Worm (Caenorhabditis elegans): Measurements from ENCODE around the gene mrp-1.
A peak's percentile ranks its signal among the peaks of the same experiment; 100 is the strongest.

Gene mrp-1

DNA sequence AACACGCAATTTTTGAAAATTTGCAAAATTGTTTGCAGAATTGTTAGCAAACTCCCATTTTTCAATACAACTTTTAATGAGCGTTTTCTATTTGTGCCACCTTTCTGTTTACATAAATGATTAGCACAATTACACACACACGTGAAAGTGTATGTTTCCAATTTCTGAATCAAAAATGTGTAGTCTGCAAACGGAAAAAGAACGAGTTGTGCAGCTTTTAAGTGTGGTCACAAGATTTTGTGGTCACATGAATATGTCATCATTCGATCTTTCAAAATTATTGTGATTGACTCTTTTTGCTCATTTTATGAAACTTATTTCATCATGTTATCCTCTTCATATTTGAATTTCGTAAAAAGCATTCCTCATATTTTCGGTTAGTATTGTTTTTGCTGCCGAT, 13.0 kb upstream of the mrp-1 start:
- peak; percentile 65 for TF ChIP-seq ceh-8 (GFP tag; optimal IDR thresholded peaks at IDR 0.05)
- TF ChIP-seq nhr-85 (tag), result no peak
- TF ChIP-seq nhr-47 (tag; optimal IDR thresholded peaks at IDR 0.05), result peak; percentile 25
- peak in 1 of 2 experiments; percentile 27 for TF ChIP-seq mdl-1 (tag; optimal IDR thresholded peaks at IDR 0.05)
- peak; percentile 6 to 15 for TF ChIP-seq lsy-2 (tag; optimal IDR thresholded peaks at IDR 0.05)
- no peak for TF ChIP-seq efl-1 (optimal IDR thresholded peaks at IDR 0.05)
- peak in 1 of 2 experiments; percentile 60 for TF ChIP-seq efl-1 (GFP tag; optimal IDR thresholded peaks at IDR 0.05 in 1 of 2)
- TF ChIP-seq dsc-1 (tag; optimal IDR thresholded peaks at IDR 0.05), result peak; percentile 9
- TF ChIP-seq irx-1 (tag; optimal IDR thresholded peaks at IDR 0.05), result no peak
- TF ChIP-seq nhr-20 (tag; optimal IDR thresholded peaks at IDR 0.05), result peak; percentile 49
- peak; percentile 35 for TF ChIP-seq jun-1 (tag; optimal IDR thresholded peaks at IDR 0.05)
- peak; percentile 30 for TF ChIP-seq lir-3 (tag; optimal IDR thresholded peaks at IDR 0.05; ENCODE audit: poor library complexity)
- peak; percentile 73 for TF ChIP-seq lin-14 (GFP tag; optimal IDR thresholded peaks at IDR 0.05)
- peak; percentile 70 for TF ChIP-seq skn-1 (tag; optimal IDR thresholded peaks at IDR 0.05)
- TF ChIP-seq lin-35 (GFP tag; optimal IDR thresholded peaks at IDR 0.05), result peak in 1 of 2 experiments; percentile 45
- TF ChIP-seq egl-13 (tag; optimal IDR thresholded peaks at IDR 0.05), result peak; percentile 62
- TF ChIP-seq nhr-71 (tag; optimal IDR thresholded peaks at IDR 0.05), result peak; percentile 54
- no peak for TF ChIP-seq ceh-88 (GFP tag; IDR thresholded peaks at IDR 0.05)
- no peak for TF ChIP-seq ztf-4 (tag; optimal IDR thresholded peaks at IDR 0.05)
- no peak for TF ChIP-seq Y116A8C.19 (tag; optimal IDR thresholded peaks at IDR 0.05; ENCODE audit: borderline replicate concordance)
- TF ChIP-seq fkh-8 (tag; optimal IDR thresholded peaks at IDR 0.05), result peak; percentile 44
- peak; percentile 64 for TF ChIP-seq elt-2 (tag; optimal IDR thresholded peaks at IDR 0.05)
- peak; percentile 31 for TF ChIP-seq nhr-90 (tag; optimal IDR thresholded peaks at IDR 0.05; ENCODE audit: poor library complexity)

DNA sequence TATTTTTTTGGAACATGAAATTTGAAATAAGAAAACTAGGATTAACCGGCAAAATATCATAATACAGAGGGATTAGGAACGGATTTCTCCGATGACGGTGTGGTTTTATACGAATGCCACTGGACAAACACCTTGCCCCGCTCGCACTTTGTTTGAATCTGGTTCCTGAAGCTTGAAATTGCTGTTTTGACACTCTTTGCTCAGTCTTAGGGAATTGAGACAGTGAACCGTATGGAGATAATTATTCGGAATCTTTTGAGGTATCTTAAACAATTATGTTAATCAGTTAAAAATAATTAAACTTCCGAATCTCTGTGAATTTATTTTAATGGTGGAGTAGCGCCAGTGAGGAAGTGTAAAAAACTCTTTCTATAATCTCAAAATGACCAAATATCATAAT, 11.8 kb upstream of the mrp-1 start, which contains the start of gene F13C5.3:
F13C5.3 (minus strand) TSS at position 101 of the 400 bp plus-strand sequence.
- no peak for TF ChIP-seq C34B4.2 (tag; optimal IDR thresholded peaks at IDR 0.05)
- TF ChIP-seq egl-13 (tag; optimal IDR thresholded peaks at IDR 0.05), result no peak
- no peak for TF ChIP-seq fkh-4 (tag; optimal IDR thresholded peaks at IDR 0.05; ENCODE audit: borderline replicate concordance)
- no peak for TF ChIP-seq ceh-8 (GFP tag; optimal IDR thresholded peaks at IDR 0.05)

DNA sequence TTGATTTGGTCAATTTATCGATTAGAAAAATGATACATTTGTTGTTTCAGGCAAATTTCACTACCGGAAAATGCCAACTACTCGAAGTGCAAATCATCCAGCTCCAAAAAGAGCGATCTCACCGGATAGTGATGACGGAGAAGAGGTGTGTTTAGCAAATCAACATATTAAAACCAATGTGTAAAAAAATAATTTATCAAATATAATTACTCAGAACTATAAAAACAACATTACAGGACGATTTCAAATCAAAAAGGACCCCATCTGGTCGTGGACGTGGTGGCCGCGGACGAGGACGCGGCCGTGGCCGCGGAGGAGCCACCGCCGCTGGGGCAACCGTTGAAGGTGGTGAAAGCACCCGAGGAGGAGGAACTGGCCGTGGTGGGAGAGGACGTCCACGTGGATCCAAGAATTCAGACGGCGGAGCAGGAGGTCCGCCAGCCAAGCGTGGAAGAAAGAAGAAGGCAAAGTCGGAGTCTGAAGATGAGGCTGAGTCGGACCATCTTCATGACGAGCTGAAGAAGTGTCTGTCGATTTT, 6.3 kb upstream of the mrp-1 start, which contains the start of gene F13C5.2:
F13C5.2 (plus strand) TSS at position 51 of the 538 bp plus-strand sequence.
- TF ChIP-seq alr-1 (tag; optimal IDR thresholded peaks at IDR 0.05; ENCODE audit: borderline replicate concordance) (no peak), unc-86 (tag; optimal IDR thresholded peaks at IDR 0.05) (no peak), nhr-77 (tag; optimal IDR thresholded peaks at IDR 0.05) (no peak), nhr-85 (tag) (peak; percentile 34), ceh-8 (GFP tag; optimal IDR thresholded peaks at IDR 0.05) (peak; percentile 56)

DNA sequence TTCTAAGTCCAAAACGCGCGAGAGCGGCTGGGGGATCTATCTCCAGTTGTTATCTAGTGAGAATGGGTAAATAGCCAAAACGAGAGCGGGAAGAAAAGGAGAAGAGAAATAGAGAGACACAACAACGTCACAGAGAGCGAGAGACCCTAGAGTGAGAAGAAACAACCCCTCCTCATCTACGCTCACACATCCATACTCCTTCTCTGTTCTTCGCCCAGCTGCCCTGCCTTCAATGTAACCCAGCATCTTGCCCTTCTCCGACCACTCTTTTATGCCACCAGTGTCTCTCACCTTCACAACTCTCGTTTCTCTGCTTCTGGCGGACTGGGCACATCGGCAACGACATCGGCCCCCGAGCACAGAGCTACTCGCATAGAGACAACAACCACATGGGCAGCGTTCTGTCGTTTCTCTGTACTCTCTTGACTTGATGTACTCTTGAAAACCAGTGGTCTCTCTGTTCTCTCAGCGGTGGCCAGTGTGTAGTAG, 5.6 kb upstream of the mrp-1 start:
- TF ChIP-seq C04F5.9 (tag; optimal IDR thresholded peaks at IDR 0.05) (no peak), aha-1 (tag; optimal IDR thresholded peaks at IDR 0.05) (no peak), nhr-90 (tag; optimal IDR thresholded peaks at IDR 0.05; ENCODE audit: poor library complexity) (peak; percentile 66), nhr-28 (tag; optimal IDR thresholded peaks at IDR 0.05) (no peak), unc-98 (GFP tag; IDR thresholded peaks at IDR 0.05) (no peak), nhr-71 (tag; optimal IDR thresholded peaks at IDR 0.05) (peak; percentile 90), ama-1 (optimal IDR thresholded peaks at IDR 0.05) (no peak), ceh-63 (GFP tag; optimal IDR thresholded peaks at IDR 0.05) (no peak), jun-1 (tag; optimal IDR thresholded peaks at IDR 0.05) (peak; percentile 82), lsy-2 (tag; optimal IDR thresholded peaks at IDR 0.05) (peak; percentile 47 to 82), lin-14 (GFP tag; optimal IDR thresholded peaks at IDR 0.05) (peak; percentile 99), snpc-4 (tag; optimal IDR thresholded peaks at IDR 0.05) (peak; percentile 60), nhr-12 (tag; optimal IDR thresholded peaks at IDR 0.05) (no peak), ces-1 (GFP tag; optimal IDR thresholded peaks at IDR 0.05) (peak; percentile 39), zag-1 (tag; optimal IDR thresholded peaks at IDR 0.05) (peak; percentile 56), skn-1 (tag; optimal IDR thresholded peaks at IDR 0.05) (peak; percentile 85), irx-1 (tag; optimal IDR thresholded peaks at IDR 0.05) (peak; percentile 70), alr-1 (tag; optimal IDR thresholded peaks at IDR 0.05; ENCODE audit: borderline replicate concordance) (no peak), Y116A8C.19 (tag; optimal IDR thresholded peaks at IDR 0.05; ENCODE audit: borderline replicate concordance) (peak; percentile 23), hpl-2 (GFP tag; optimal IDR thresholded peaks at IDR 0.05) (no peak), lin-39 (tag; optimal IDR thresholded peaks at IDR 0.05) (no peak), nhr-11 (tag; optimal IDR thresholded peaks at IDR 0.05) (no peak), nhr-76 (tag; optimal IDR thresholded peaks at IDR 0.05) (no peak), fkh-8 (tag; optimal IDR thresholded peaks at IDR 0.05) (peak; percentile 93), lir-3 (tag; optimal IDR thresholded peaks at IDR 0.05; ENCODE audit: poor library complexity) (peak; percentile 59), lin-35 (GFP tag; optimal IDR thresholded peaks at IDR 0.05) (peak; percentile 58 to 70), ceh-90 (tag; optimal IDR thresholded peaks at IDR 0.05) (no peak), ceh-82 (tag; optimal IDR thresholded peaks at IDR 0.05) (peak; percentile 23 to 88 (median 61)), tbx-2 (tag; optimal IDR thresholded peaks at IDR 0.05) (peak; percentile 90)

All from whole organism, L1 larva.